Worm (Caenorhabditis elegans): ENCODE data around the gene M02D8.5.

- no peak for TF ChIP-seq atf-7 (tag; optimal IDR thresholded peaks at IDR 0.05)
- TF ChIP-seq dox-1 (GFP tag; IDR thresholded peaks at IDR 0.05): no peak
- TF ChIP-seq ama-1 (optimal IDR thresholded peaks at IDR 0.05): no peak
- TF ChIP-seq ama-1 (GFP tag; optimal IDR thresholded peaks at IDR 0.05): no peak
- TF ChIP-seq unc-62 (GFP tag; optimal IDR thresholded peaks at IDR 0.05): no peak
- no peak for TF ChIP-seq fkh-3 (tag; optimal IDR thresholded peaks at IDR 0.05)
- no peak for TF ChIP-seq nhr-120 (GFP tag; IDR thresholded peaks at IDR 0.05)
- no peak for TF ChIP-seq mxl-1 (tag; optimal IDR thresholded peaks at IDR 0.05)
- no peak for TF ChIP-seq F57C9.4 (tag; optimal IDR thresholded peaks at IDR 0.05)
- TF ChIP-seq attf-5 (GFP tag; optimal IDR thresholded peaks at IDR 0.05): no peak
- no peak for TF ChIP-seq ztf-25 (GFP tag; IDR thresholded peaks at IDR 0.05)
These were observed 2.6 kb upstream of the M02D8.5 start for ce11 chrX:8764044-8764443.
